Fruit fly (Drosophila melanogaster): ENCODE data around the gene euc.

DNA sequence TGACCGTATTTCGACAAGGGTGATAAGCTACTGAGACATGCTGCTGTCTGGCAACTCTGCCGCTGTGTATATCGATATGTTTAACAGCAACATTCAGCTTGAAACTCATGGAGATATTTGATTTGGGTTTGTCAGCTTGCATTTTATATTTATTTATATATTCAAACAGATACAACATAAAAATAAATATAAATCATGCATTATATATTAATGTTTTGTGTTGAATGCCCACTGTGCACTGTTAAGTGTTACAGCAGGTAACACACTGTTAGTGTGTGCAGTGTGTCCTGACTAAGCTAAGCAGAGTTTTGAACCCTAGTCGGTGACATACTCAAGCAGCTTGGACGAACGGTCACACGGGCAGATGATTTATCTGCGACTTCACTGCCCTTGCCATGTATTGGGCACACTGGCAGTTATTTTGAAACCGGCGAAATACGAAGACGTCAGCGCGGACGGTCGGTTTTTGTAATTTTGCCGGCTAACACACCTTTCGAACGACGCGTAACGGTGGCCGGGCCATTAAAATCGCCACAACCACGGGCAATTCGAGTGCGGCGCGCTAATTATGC lies 5.1 kb upstream of the euc start, which contains the start of the genes snRNP-U1-C and gukh:
- TF ChIP-seq pan (optimal IDR thresholded peaks at IDR 0.05), result no peak
- no peak for TF ChIP-seq Dll (optimal IDR thresholded peaks at IDR 0.05)
- no peak for TF ChIP-seq CG8478 (optimal IDR thresholded peaks at IDR 0.05)
- TF ChIP-seq usp (GFP tag; optimal IDR thresholded peaks at IDR 0.05), result no peak
